Worm (Caenorhabditis elegans) whole organism, L4 larva: Measurements from ENCODE around the gene C35A5.10.

ENCODE experiments used
- D1046.2 ChIP-seq: fragments of 200-800 bp; sonication (Bioruptor generic); IDR thresholded peaks from 2 replicates; pipeline ENCODE4 v1.3.6; 2022; ENCODE audit warnings: missing genetic modification characterization, missing compliant biosample characterization
- Y48G9A.11 ChIP-seq: fragments of 200-800 bp; sonication (Bioruptor generic); IDR thresholded peaks from 2 replicates; pipeline ENCODE4 v1.3.6; 2022; ENCODE audit warnings: missing genetic modification reagents, missing genetic modification characterization, missing compliant biosample characterization
- ZK337.2 ChIP-seq: fragments of 200-800 bp; sonication (Bioruptor generic); IDR thresholded peaks from 2 replicates; pipeline ENCODE4 v1.3.6; 2022; ENCODE audit warnings: missing genetic modification reagents, missing genetic modification characterization, missing compliant biosample characterization
- aha-1 ChIP-seq: fragments of 150-350 bp; peaks from one replicate; lab custom pipeline; 2014; ENCODE audit warnings: missing biosample characterization, missing genetic modification characterization
- ama-1 ChIP-seq: fragments of 150-350 bp; optimal IDR thresholded peaks from 2 replicates; lab custom pipeline; 2014; ENCODE audit warnings: inconsistent platforms, mixed read lengths
- arid-1 ChIP-seq: fragments of 200-800 bp; sonication (Bioruptor generic); conservative IDR thresholded peaks from 2 replicates; pipeline ENCODE4 v1.3.6; 2022; ENCODE audit warnings: missing genetic modification reagents, missing genetic modification characterization, missing compliant biosample characterization
- ceh-20 ChIP-seq: fragments of 200-800 bp; sonication (Bioruptor generic); IDR thresholded peaks from 2 replicates; pipeline ENCODE4 v1.3.6; 2022; ENCODE audit warnings: missing genetic modification reagents, missing genetic modification characterization, missing compliant biosample characterization
- ceh-44 ChIP-seq: fragments of 200-800 bp; sonication (Bioruptor generic); IDR thresholded peaks from 2 replicates; pipeline ENCODE4 v1.3.6; 2022; ENCODE audit warnings: missing genetic modification reagents, missing genetic modification characterization, missing compliant biosample characterization
- ceh-62 ChIP-seq: sonication (generic microtip); optimal IDR thresholded peaks from 2 replicates; lab custom pipeline; 2017; ENCODE audit warnings: missing biosample characterization, missing genetic modification characterization
- ceh-82 ChIP-seq: sonication (generic microtip); optimal IDR thresholded peaks from 2 replicates; lab custom pipeline; 2017; ENCODE audit warnings: missing biosample characterization, missing genetic modification characterization
- cey-2 ChIP-seq: sonication (generic microtip); optimal IDR thresholded peaks from 3 replicates; lab custom pipeline; 2017; ENCODE audit warnings: missing genetic modification characterization, mild to moderate bottlenecking, missing compliant biosample characterization, antibody characterized with exemption, borderline replicate concordance; ENCODE audit not compliant: insufficient read depth
- dmd-6 ChIP-seq: fragments of 200-800 bp; sonication (Bioruptor generic); IDR thresholded peaks from 2 replicates; pipeline ENCODE4 v1.3.6; 2022; ENCODE audit warnings: missing genetic modification reagents, missing genetic modification characterization, missing compliant biosample characterization
- dmd-9 ChIP-seq: fragments of 200-800 bp; sonication (Bioruptor generic); IDR thresholded peaks from 2 replicates; pipeline ENCODE4 v1.3.6; 2022; ENCODE audit warnings: missing genetic modification reagents, missing genetic modification characterization, missing compliant biosample characterization
- dpl-1 ChIP-seq: fragments of 150-350 bp; optimal IDR thresholded peaks from 2 replicates; lab custom pipeline; 2014; ENCODE audit warnings: missing biosample characterization, missing genetic modification reagents, missing genetic modification characterization
- duxl-1 ChIP-seq: sonication (generic microtip); optimal IDR thresholded peaks from 2 replicates; lab custom pipeline; 2016; ENCODE audit warnings: mild to moderate bottlenecking, missing genetic modification characterization, moderate library complexity, missing compliant biosample characterization; ENCODE audit not compliant: poor library complexity
- dve-1 ChIP-seq: sonication (generic microtip); optimal IDR thresholded peaks from 2 replicates; lab custom pipeline; 2017; ENCODE audit warnings: antibody characterized with exemption, mild to moderate bottlenecking, missing genetic modification characterization, missing compliant biosample characterization; ENCODE audit not compliant: insufficient read depth
- egl-27 ChIP-seq: sonication (generic microtip); optimal IDR thresholded peaks from 3 replicates; lab custom pipeline; 2017; ENCODE audit warnings: missing biosample characterization, missing genetic modification reagents, missing genetic modification characterization
- fos-1 ChIP-seq: fragments of 150-350 bp; optimal IDR thresholded peaks from 2 replicates; lab custom pipeline; 2014; ENCODE audit warnings: missing biosample characterization, missing genetic modification characterization
- hif-1 ChIP-seq, 2 experiments: sonication (generic microtip); optimal IDR thresholded peaks; 2 replicates each; lab custom pipeline; 2016 to 2017; ENCODE audit warnings: missing compliant biosample characterization in 2 of 2, missing genetic modification characterization in 2 of 2, missing genetic modification reagents in 2 of 2, missing genotype in 2 of 2, mild to moderate bottlenecking in 1 of 2
- hlh-11 ChIP-seq: fragments of 200-800 bp; sonication (Bioruptor generic); optimal IDR thresholded peaks from 2 replicates; lab custom pipeline; 2018; ENCODE audit warnings: mild to moderate bottlenecking, missing genetic modification characterization, missing compliant biosample characterization
- hmg-1.1 ChIP-seq: fragments of 200-800 bp; sonication (Bioruptor generic); IDR thresholded peaks from 2 replicates; pipeline ENCODE4 v1.3.6; 2022; ENCODE audit warnings: missing genetic modification reagents, missing genetic modification characterization, missing compliant biosample characterization
- lin-38 ChIP-seq: fragments of 200-800 bp; sonication (Bioruptor generic); IDR thresholded peaks from 2 replicates; pipeline ENCODE4 v1.3.6; 2022; ENCODE audit warnings: missing genetic modification reagents, missing genetic modification characterization, missing compliant biosample characterization
- lin-39 ChIP-seq: fragments of 150-350 bp; optimal IDR thresholded peaks from 2 replicates; lab custom pipeline; 2014; ENCODE audit warnings: missing biosample characterization, missing genetic modification reagents, missing genetic modification characterization
- lir-3 ChIP-seq: sonication (generic microtip); optimal IDR thresholded peaks from 2 replicates; lab custom pipeline; 2016; ENCODE audit warnings: mild to moderate bottlenecking, missing genetic modification characterization, missing compliant biosample characterization
- lsy-2 ChIP-seq, 2 experiments: fragments of 150-350 bp in 1 of 2; sonication (generic microtip) in 1 of 2; optimal IDR thresholded peaks; 2 replicates each; lab custom pipeline; 2014 to 2017; ENCODE audit warnings: missing biosample characterization in 2 of 2, missing genetic modification characterization in 2 of 2
- madf-9 ChIP-seq: fragments of 200-800 bp; sonication (Bioruptor generic); conservative IDR thresholded peaks from 2 replicates; pipeline ENCODE4 v1.3.6; 2022; ENCODE audit warnings: missing genetic modification reagents, missing genetic modification characterization, missing compliant biosample characterization
- mes-2 ChIP-seq: sonication (generic microtip); optimal IDR thresholded peaks from 2 replicates; lab custom pipeline; 2016; ENCODE audit warnings: missing genotype, mild to moderate bottlenecking, missing genetic modification characterization, missing compliant biosample characterization; ENCODE audit not compliant: poor library complexity, severe bottlenecking
- mxl-2 ChIP-seq: fragments of 200-800 bp; sonication (Bioruptor generic); conservative IDR thresholded peaks from 2 replicates; pipeline ENCODE4 v1.3.6; 2022; ENCODE audit warnings: missing genetic modification reagents, missing genetic modification characterization, missing compliant biosample characterization
- mxl-3 ChIP-seq: fragments of 200-800 bp; sonication (Bioruptor generic); optimal IDR thresholded peaks from 2 replicates; lab custom pipeline; 2018; ENCODE audit warnings: mild to moderate bottlenecking, missing genetic modification characterization, missing compliant biosample characterization
- nhr-25 ChIP-seq: sonication (generic microtip); optimal IDR thresholded peaks from 2 replicates; lab custom pipeline; 2017; ENCODE audit warnings: missing genetic modification characterization, mild to moderate bottlenecking, missing compliant biosample characterization, antibody characterized with exemption, moderate library complexity, borderline replicate concordance; ENCODE audit not compliant: insufficient read depth
- nhr-48 ChIP-seq: sonication (generic microtip); optimal IDR thresholded peaks from 2 replicates; lab custom pipeline; 2016; ENCODE audit warnings: mild to moderate bottlenecking, missing genetic modification characterization, missing compliant biosample characterization
- nhr-6 ChIP-seq: fragments of 150-350 bp; optimal IDR thresholded peaks from 2 replicates; lab custom pipeline; 2014; ENCODE audit warnings: missing biosample characterization, missing genetic modification characterization
- php-3 ChIP-seq: fragments of 200-800 bp; sonication (Bioruptor generic); IDR thresholded peaks from 2 replicates; pipeline ENCODE4 v1.3.6; 2022; ENCODE audit warnings: missing genetic modification reagents, missing genetic modification characterization, missing compliant biosample characterization
- pqm-1 ChIP-seq: sonication (generic microtip); optimal IDR thresholded peaks from 2 replicates; lab custom pipeline; 2017; ENCODE audit warnings: missing biosample characterization, missing genetic modification characterization
- rbr-2 ChIP-seq: sonication (generic microtip); optimal IDR thresholded peaks from 2 replicates; lab custom pipeline; 2016; ENCODE audit warnings: missing genotype, missing genetic modification characterization, missing compliant biosample characterization
- skn-1 ChIP-seq: fragments of 150-350 bp; optimal IDR thresholded peaks from 2 replicates; lab custom pipeline; 2014; ENCODE audit warnings: missing biosample characterization, missing genetic modification characterization
- snpc-4 ChIP-seq: fragments of 150-350 bp; optimal IDR thresholded peaks from 2 replicates; lab custom pipeline; 2014; ENCODE audit warnings: missing biosample characterization, missing genetic modification characterization
- tag-97 ChIP-seq: fragments of 200-800 bp; sonication (Bioruptor generic); IDR thresholded peaks from 2 replicates; pipeline ENCODE4 v1.3.6; 2022; ENCODE audit warnings: missing genetic modification characterization, missing compliant biosample characterization
- tra-1 ChIP-seq: fragments of 200-800 bp; sonication (Bioruptor generic); IDR thresholded peaks from 2 replicates; pipeline ENCODE4 v1.3.6; 2022; ENCODE audit warnings: missing genetic modification reagents, missing genetic modification characterization, missing compliant biosample characterization
- unc-130 ChIP-seq: sonication (generic microtip); optimal IDR thresholded peaks from 2 replicates; lab custom pipeline; 2016; ENCODE audit warnings: missing genetic modification reagents, missing genetic modification characterization, missing compliant biosample characterization
- unc-62 ChIP-seq, 3 experiments: fragments of 150-350 bp in 1 of 3; sonication (generic microtip); optimal IDR thresholded peaks in 2 of 3; peaks in 1 of 3; 1 replicate in 1 of 3; 2 replicates in 2 of 3; lab custom pipeline; 2014 to 2017; ENCODE audit warnings: missing biosample characterization in 3 of 3, missing genetic modification characterization in 3 of 3, missing genetic modification reagents in 3 of 3, missing genotype in 1 of 3
- zfp-2 ChIP-seq: sonication (generic microtip); optimal IDR thresholded peaks from 2 replicates; lab custom pipeline; 2016; ENCODE audit warnings: mild to moderate bottlenecking, missing genetic modification characterization, missing compliant biosample characterization
- zfp-3 ChIP-seq: fragments of 200-800 bp; sonication (Bioruptor generic); conservative IDR thresholded peaks from 2 replicates; pipeline ENCODE4 v1.3.6; 2022; ENCODE audit warnings: missing genetic modification reagents, missing genetic modification characterization, missing compliant biosample characterization
- ztf-7 ChIP-seq: fragments of 150-350 bp; optimal IDR thresholded peaks from 2 replicates; lab custom pipeline; 2014; ENCODE audit warnings: missing biosample characterization, missing genetic modification characterization

Gene C35A5.10

DNA sequence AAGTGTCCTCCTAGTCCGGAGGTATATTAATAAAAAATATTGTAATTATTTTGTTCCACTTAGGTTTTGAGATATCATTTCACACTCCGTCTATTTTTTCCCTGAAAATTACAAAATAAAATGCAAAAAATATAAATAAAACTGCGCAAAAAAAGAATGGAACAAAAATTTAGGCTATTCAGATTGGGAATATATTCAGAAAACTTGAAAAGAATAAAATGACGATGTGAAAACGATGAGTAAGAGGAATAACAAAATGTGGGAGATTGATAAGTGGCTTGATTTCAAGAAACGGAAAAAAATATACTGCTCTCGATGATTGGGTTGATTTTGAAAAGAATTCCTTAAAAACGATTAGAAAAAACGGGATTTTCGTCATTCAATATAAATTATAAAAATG is 10.3 kb downstream of the C35A5.10 start, which contains the start of gene dmsr-8:
Gene dmsr-8, minus strand, starts transcription at position 101 of the 400 bp plus-strand sequence.
- no peak for TF ChIP-seq snpc-4
- no peak for TF ChIP-seq dve-1 (tag; lab: Kevin White, UChicago)
- no peak for TF ChIP-seq ceh-82 (tag; lab: Kevin White, UChicago)
- TF ChIP-seq nhr-48, result no peak
- peak in 1 of 2 experiments; percentile 61 for TF ChIP-seq unc-62 (GFP tag; optimal IDR thresholded peaks at IDR 0.05 in 1 of 2; lab: Kevin White, UChicago)
- no peak for TF ChIP-seq unc-62 (tag; optimal IDR thresholded peaks at IDR 0.05; lab: Kevin White, UChicago)
- no peak for TF ChIP-seq hmg-1.1 (GFP tag; lab: Robert Waterston, UW)

DNA sequence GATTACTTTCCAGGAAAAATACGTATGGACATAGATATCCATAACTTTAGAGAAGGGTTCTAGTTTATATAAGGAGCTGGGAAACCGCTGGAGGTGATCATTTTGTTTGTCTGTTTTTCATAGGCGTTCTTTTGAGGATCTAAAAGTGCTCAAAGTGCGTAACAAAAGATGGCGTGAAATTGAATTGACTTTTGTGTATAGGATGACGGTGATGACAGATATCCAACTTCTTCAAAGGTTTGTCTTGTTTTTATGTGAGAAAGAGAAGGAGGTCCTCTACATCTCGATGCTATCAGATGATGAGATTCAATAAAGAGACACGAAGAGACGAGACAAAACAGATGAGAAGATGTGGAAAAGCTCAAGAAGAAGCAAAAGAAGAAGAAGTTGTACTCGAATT is 12.7 kb downstream of the C35A5.10 start:
- no peak for TF ChIP-seq cey-2 (tag; lab: Kevin White, UChicago)
- TF ChIP-seq mxl-3 (GFP tag; lab: Kevin White, UChicago), result no peak
- TF ChIP-seq nhr-25 (tag; lab: Kevin White, UChicago), result no peak
- TF ChIP-seq php-3 (GFP tag; lab: Robert Waterston, UW), result no peak
- no peak for TF ChIP-seq nhr-48
- peak in 1 of 2 experiments; percentile 96 for TF ChIP-seq unc-62 (GFP tag; optimal IDR thresholded peaks at IDR 0.05 in 1 of 2; lab: Kevin White, UChicago)
- TF ChIP-seq unc-62 (tag; optimal IDR thresholded peaks at IDR 0.05; lab: Kevin White, UChicago), result no peak
- TF ChIP-seq madf-9, result no peak

DNA sequence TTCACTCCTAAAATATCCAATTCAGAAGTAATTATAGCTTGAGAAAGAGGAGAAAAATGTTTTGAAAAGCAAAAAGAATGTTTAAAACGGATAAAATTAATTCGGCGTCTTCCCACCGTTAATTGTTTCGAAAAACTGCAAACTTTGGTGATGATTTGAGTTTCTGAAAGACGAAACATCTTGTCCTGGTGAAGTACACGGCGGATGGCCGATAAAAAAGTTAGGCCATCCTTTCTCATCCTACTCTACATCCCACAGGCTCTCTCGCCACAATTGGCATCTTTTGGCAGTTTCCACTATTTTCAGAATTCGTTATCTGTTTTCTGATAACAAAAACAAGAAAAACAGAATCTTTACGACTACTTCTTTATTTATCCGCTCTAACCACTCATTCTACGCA is 21.9 kb downstream of the C35A5.10 start, which contains the start of the genes C35A5.8 and hda-11:
Gene C35A5.8, minus strand, starts transcription at position 7 of the 400 bp plus-strand sequence.
Gene hda-11, plus strand, starts transcription at position 283 of the 400 bp plus-strand sequence.
- TF ChIP-seq lsy-2 (tag; optimal IDR thresholded peaks at IDR 0.05; lab: Kevin White, UChicago) (peak in 1 of 2 experiments; percentile 78), zfp-3 (GFP tag; lab: Robert Waterston, UW) (peak; percentile 46; the same call in 1 of the 2 replicates), hif-1 (tag; optimal IDR thresholded peaks at IDR 0.05; lab: Kevin White, UChicago) (peak in 1 of 2 experiments; percentile 89), tag-97 (0 out of 2 replicates have a peak, but pooled peaks have one; percentile 31), ztf-7 (tag; lab: Kevin White, UChicago) (no peak), lir-3 (no peak), mes-2 (peak; percentile 98), ceh-44 (GFP tag; lab: Robert Waterston, UW) (no peak), dmd-6 (peak; percentile 61), hlh-11 (tag; lab: Kevin White, UChicago) (no peak), ZK337.2 (GFP tag; lab: Robert Waterston, UW) (peak; percentile 89), mxl-3 (GFP tag; lab: Kevin White, UChicago) (peak; percentile 31), dpl-1 (GFP tag; lab: Kevin White, UChicago) (peak; percentile 73), nhr-48 (peak; percentile 31), fos-1 (tag; lab: Kevin White, UChicago) (no peak), lin-39 (no peak), mxl-2 (0 out of 2 replicates have a peak, but pooled peaks have one; percentile 27), skn-1 (tag; lab: Kevin White, UChicago) (no peak), hmg-1.1 (GFP tag; lab: Robert Waterston, UW) (peak; percentile 44; the same call in 1 of the 2 replicates), lin-38 (peak; percentile 63), unc-62 (GFP tag; optimal IDR thresholded peaks at IDR 0.05 in 1 of 2; lab: Kevin White, UChicago) (peak in 1 of 2 experiments; percentile 92), unc-62 (tag; optimal IDR thresholded peaks at IDR 0.05; lab: Kevin White, UChicago) (no peak), pqm-1 (tag; lab: Kevin White, UChicago) (no peak), rbr-2 (tag; lab: Kevin White, UChicago) (peak; percentile 48), aha-1 (tag; lab: Kevin White, UChicago) (peak; percentile 42), ama-1 (no peak), ceh-20 (GFP tag; lab: Robert Waterston, UW) (no peak), tra-1 (0 out of 2 replicates have a peak, but pooled peaks have one; percentile 50), nhr-6 (tag; lab: Kevin White, UChicago) (peak; percentile 32), duxl-1 (peak; percentile 71), ceh-62 (tag; lab: Kevin White, UChicago) (no peak), egl-27 (tag; lab: Kevin White, UChicago) (no peak), dmd-9 (GFP tag; lab: Robert Waterston, UW) (peak; percentile 89; the same call in 1 of the 2 replicates), arid-1 (GFP tag; lab: Robert Waterston, UW) (no peak), Y48G9A.11 (GFP tag; lab: Robert Waterston, UW) (peak; percentile 48), zfp-2 (tag; lab: Kevin White, UChicago) (no peak), madf-9 (peak; percentile 78), D1046.2 (0 out of 2 replicates have a peak, but pooled peaks have one; percentile 68), unc-130 (GFP tag; lab: Kevin White, UChicago) (peak; percentile 74)
